Worm (Caenorhabditis elegans): ENCODE results near the gene F22E5.20.

- TF ChIP-seq ceh-13 (GFP tag; optimal IDR thresholded peaks at IDR 0.05) = no peak
- no peak for TF ChIP-seq hnd-1 (tag; optimal IDR thresholded peaks at IDR 0.05)
- no peak for TF ChIP-seq tbx-37 (GFP tag; conservative IDR thresholded peaks at IDR 0.05)
- TF ChIP-seq ets-7 (tag; optimal IDR thresholded peaks at IDR 0.05) = no peak
- TF ChIP-seq flt-1 (GFP tag; IDR thresholded peaks at IDR 0.05) = no peak
Measured at ce11 chrII:2649539-2649938, 23.9 kb downstream of the F22E5.20 start, which contains the start of the genes F22E5.13 and F22E5.6.

All from whole organism, early embryonic.